Worm (Caenorhabditis elegans) whole organism, early embryonic: ENCODE data around the gene F42F12.3.

ENCODE experiments used
- B0310.2 ChIP-seq: sonication (generic microtip); optimal IDR thresholded peaks from 2 replicates; lab custom pipeline; 2016; ENCODE audit warnings: mild to moderate bottlenecking, missing genetic modification characterization, missing compliant biosample characterization
- F13C5.2 ChIP-seq: sonication (generic microtip); optimal IDR thresholded peaks from 2 replicates; lab custom pipeline; 2017; ENCODE audit warnings: mild to moderate bottlenecking, missing genetic modification characterization, inconsistent platforms, missing compliant biosample characterization
- aly-1 ChIP-seq: sonication (generic microtip); optimal IDR thresholded peaks from 2 replicates; lab custom pipeline; 2016; ENCODE audit warnings: missing genetic modification characterization, missing compliant biosample characterization
- ama-1 ChIP-seq: fragments of 150-350 bp; optimal IDR thresholded peaks from 2 replicates; lab custom pipeline; 2014
- ceh-13 ChIP-seq: fragments of 200-800 bp; sonication (Bioruptor generic); optimal IDR thresholded peaks from 2 replicates; lab custom pipeline; 2018; ENCODE audit warnings: mild to moderate bottlenecking, missing genetic modification characterization, missing compliant biosample characterization
- ceh-36 ChIP-seq: sonication (generic microtip); optimal IDR thresholded peaks from 2 replicates; lab custom pipeline; 2016; ENCODE audit warnings: missing genetic modification characterization, inconsistent platforms, missing compliant biosample characterization
- ets-7 ChIP-seq: sonication (generic microtip); optimal IDR thresholded peaks from 2 replicates; lab custom pipeline; 2016; ENCODE audit warnings: missing genotype, missing genetic modification characterization, missing compliant biosample characterization
- flt-1 ChIP-seq: fragments of 200-800 bp; sonication (Bioruptor generic); IDR thresholded peaks from 2 replicates; pipeline ENCODE4 v1.3.6; 2022; ENCODE audit warnings: missing genetic modification characterization, missing compliant biosample characterization
- hmbx-1 ChIP-seq: sonication (generic microtip); optimal IDR thresholded peaks from 2 replicates; lab custom pipeline; 2016; ENCODE audit warnings: mild to moderate bottlenecking, missing genetic modification characterization, missing compliant biosample characterization
- hmg-4 ChIP-seq: fragments of 200-800 bp; sonication (Bioruptor generic); optimal IDR thresholded peaks from 2 replicates; lab custom pipeline; 2018; ENCODE audit warnings: mild to moderate bottlenecking, missing genetic modification characterization, missing compliant biosample characterization
- hnd-1 ChIP-seq: sonication (generic microtip); optimal IDR thresholded peaks from 2 replicates; lab custom pipeline; 2016; ENCODE audit warnings: missing genetic modification characterization, missing compliant biosample characterization
- pes-1 ChIP-seq: fragments of 200-800 bp; sonication (Bioruptor generic); IDR thresholded peaks from 2 replicates; pipeline ENCODE4 v1.3.6; 2022; ENCODE audit warnings: missing genetic modification reagents, missing genetic modification characterization, missing compliant biosample characterization
- scrt-1 ChIP-seq: fragments of 200-800 bp; sonication (Bioruptor generic); IDR thresholded peaks from 2 replicates; pipeline ENCODE4 v1.3.6; 2022; ENCODE audit warnings: missing genetic modification characterization, missing compliant biosample characterization
- sea-1 ChIP-seq: fragments of 200-800 bp; sonication (Bioruptor generic); conservative IDR thresholded peaks from 2 replicates; pipeline ENCODE4 v1.3.6; 2022; ENCODE audit warnings: missing genetic modification characterization, missing compliant biosample characterization
- tbx-11 ChIP-seq: fragments of 200-800 bp; sonication (Bioruptor generic); IDR thresholded peaks from 2 replicates; pipeline ENCODE4 v1.3.6; 2022; ENCODE audit warnings: missing genetic modification characterization, missing compliant biosample characterization
- tbx-37 ChIP-seq: fragments of 200-800 bp; sonication (Bioruptor generic); conservative IDR thresholded peaks from 2 replicates; pipeline ENCODE4 v1.3.6; 2022; ENCODE audit warnings: missing genetic modification reagents, missing genetic modification characterization, missing compliant biosample characterization
- tra-4 ChIP-seq: sonication (generic microtip); optimal IDR thresholded peaks from 2 replicates; lab custom pipeline; 2017; ENCODE audit warnings: missing genetic modification characterization, missing compliant biosample characterization

F42F12.3 gene

ce11 chrX:12317560-12317959, 32.8 kb upstream of the F42F12.3 start:
- TF ChIP-seq aly-1 (tag; lab: Kevin White, UChicago) = no peak

ce11 chrX:12320737-12321136, 29.6 kb upstream of the F42F12.3 start, which contains the start of gene ceh-40:
TSS of gene ceh-40 (minus strand) at chrX:12320777.
- TF ChIP-seq flt-1 (GFP tag; lab: Robert Waterston, UW) (no peak), hmg-4 (no peak), hmbx-1 (tag; lab: Kevin White, UChicago) (no peak), tbx-37 (GFP tag; lab: Robert Waterston, UW) (no peak), ceh-36 (no peak), sea-1 (GFP tag; lab: Robert Waterston, UW) (no peak; the same call in 1 of the 2 replicates), F13C5.2 (tag; lab: Kevin White, UChicago) (no peak), ama-1 (lab: Kevin White, UChicago) (no peak), ceh-13 (no peak), tra-4 (tag; lab: Kevin White, UChicago) (no peak)

ce11 chrX:12321357-12321756, 29.0 kb upstream of the F42F12.3 start, which contains the start of gene F17A2.13:
TSS of gene F17A2.13 (plus strand) at chrX:12321657.
- TF ChIP-seq ceh-36 = no peak
- TF ChIP-seq pes-1 = no peak
- TF ChIP-seq ets-7 (tag; lab: Kevin White, UChicago) = no peak
- TF ChIP-seq scrt-1 (GFP tag; lab: Robert Waterston, UW) = no peak

- no peak for TF ChIP-seq ceh-36
- no peak for TF ChIP-seq F13C5.2 (tag; lab: Kevin White, UChicago)
- TF ChIP-seq ets-7 (tag; lab: Kevin White, UChicago) = no peak
- TF ChIP-seq hmg-4 = no peak
- TF ChIP-seq scrt-1 (GFP tag; lab: Robert Waterston, UW) = no peak
- TF ChIP-seq ama-1 (lab: Kevin White, UChicago) = no peak
- no peak for TF ChIP-seq sea-1 (GFP tag; lab: Robert Waterston, UW)
- TF ChIP-seq hmbx-1 (tag; lab: Kevin White, UChicago) = no peak
- no peak for TF ChIP-seq tbx-37 (GFP tag; lab: Robert Waterston, UW)
- TF ChIP-seq flt-1 (GFP tag; lab: Robert Waterston, UW) = no peak
- TF ChIP-seq B0310.2 (tag; lab: Kevin White, UChicago) = no peak
- TF ChIP-seq aly-1 (tag; lab: Kevin White, UChicago) = no peak
Measured at ce11 chrX:12323439-12323838, 26.9 kb upstream of the F42F12.3 start, which contains the start of gene srd-40. TSS of gene srd-40 (plus strand) at chrX:12323739.

ce11 chrX:12326424-12326823, 24.0 kb upstream of the F42F12.3 start, which contains the start of gene srd-41:
TSS of gene srd-41 (plus strand) at chrX:12326724.
- TF ChIP-seq B0310.2 (tag; lab: Kevin White, UChicago) (no peak), hnd-1 (tag; lab: Kevin White, UChicago) (no peak), tbx-11 (no peak), F13C5.2 (tag; lab: Kevin White, UChicago) (no peak), ceh-36 (no peak), ceh-13 (no peak), hmbx-1 (tag; lab: Kevin White, UChicago) (no peak), sea-1 (GFP tag; lab: Robert Waterston, UW) (no peak), ama-1 (lab: Kevin White, UChicago) (no peak), flt-1 (GFP tag; lab: Robert Waterston, UW) (no peak), hmg-4 (no peak), tbx-37 (GFP tag; lab: Robert Waterston, UW) (no peak), scrt-1 (GFP tag; lab: Robert Waterston, UW) (no peak), tra-4 (tag; lab: Kevin White, UChicago) (no peak), aly-1 (tag; lab: Kevin White, UChicago) (no peak), pes-1 (no peak), ets-7 (tag; lab: Kevin White, UChicago) (no peak)

ce11 chrX:12328676-12329075, 21.7 kb upstream of the F42F12.3 start, which contains the start of gene srd-45:
TSS of gene srd-45 (plus strand) at chrX:12328976.
- TF ChIP-seq pes-1 = no peak
- no peak for TF ChIP-seq ets-7 (tag; lab: Kevin White, UChicago)
- TF ChIP-seq sea-1 (GFP tag; lab: Robert Waterston, UW) = no peak
- no peak for TF ChIP-seq tra-4 (tag; lab: Kevin White, UChicago)
- TF ChIP-seq aly-1 (tag; lab: Kevin White, UChicago) = no peak
- TF ChIP-seq tbx-37 (GFP tag; lab: Robert Waterston, UW) = no peak
- TF ChIP-seq ceh-13 = no peak
- TF ChIP-seq hmg-4 = no peak
- no peak for TF ChIP-seq hnd-1 (tag; lab: Kevin White, UChicago)
- no peak for TF ChIP-seq hmbx-1 (tag; lab: Kevin White, UChicago)
- TF ChIP-seq scrt-1 (GFP tag; lab: Robert Waterston, UW) = no peak
- no peak for TF ChIP-seq B0310.2 (tag; lab: Kevin White, UChicago)
- no peak for TF ChIP-seq ceh-36
- TF ChIP-seq F13C5.2 (tag; lab: Kevin White, UChicago) = no peak
- TF ChIP-seq flt-1 (GFP tag; lab: Robert Waterston, UW) = no peak
- no peak for TF ChIP-seq ama-1 (lab: Kevin White, UChicago)
- no peak for TF ChIP-seq tbx-11

ce11 chrX:12331795-12332194, 18.6 kb upstream of the F42F12.3 start, which contains the start of gene srd-46:
TSS of gene srd-46 (plus strand) at chrX:12332095.
- TF ChIP-seq hmbx-1 (tag; lab: Kevin White, UChicago) (no peak), ceh-36 (no peak), F13C5.2 (tag; lab: Kevin White, UChicago) (no peak)

- TF ChIP-seq tra-4 (tag; lab: Kevin White, UChicago) = no peak
- TF ChIP-seq tbx-37 (GFP tag; lab: Robert Waterston, UW) = no peak
- no peak for TF ChIP-seq pes-1
- TF ChIP-seq hmbx-1 (tag; lab: Kevin White, UChicago) = no peak
- TF ChIP-seq hmg-4 = no peak
- TF ChIP-seq ama-1 (lab: Kevin White, UChicago) = no peak
- no peak for TF ChIP-seq ets-7 (tag; lab: Kevin White, UChicago)
- no peak for TF ChIP-seq flt-1 (GFP tag; lab: Robert Waterston, UW)
- no peak for TF ChIP-seq hnd-1 (tag; lab: Kevin White, UChicago)
- no peak for TF ChIP-seq B0310.2 (tag; lab: Kevin White, UChicago)
- no peak for TF ChIP-seq ceh-13
- TF ChIP-seq sea-1 (GFP tag; lab: Robert Waterston, UW) = no peak
- TF ChIP-seq aly-1 (tag; lab: Kevin White, UChicago) = no peak
- TF ChIP-seq tbx-11 = no peak
- TF ChIP-seq ceh-36 = no peak
- no peak for TF ChIP-seq F13C5.2 (tag; lab: Kevin White, UChicago)
- TF ChIP-seq scrt-1 (GFP tag; lab: Robert Waterston, UW) = no peak
Measured at ce11 chrX:12333479-12333878, 16.9 kb upstream of the F42F12.3 start, which contains the start of gene srd-47. TSS of gene srd-47 (plus strand) at chrX:12333642.
